Fruit fly (Drosophila melanogaster) whole organism, pupa: Measurements from ENCODE around the gene Sry-beta.
A peak's percentile ranks its signal among the peaks of the same experiment; 100 is the strongest.

Source experiments
- CG17806 ChIP-seq: fragments of 200-800 bp; sonication (Bioruptor generic); optimal IDR thresholded peaks from 2 replicates; lab custom pipeline; 2018; ENCODE audit warnings: missing biosample characterization, mild to moderate bottlenecking, missing genetic modification characterization, moderate library complexity
- D1 ChIP-seq: fragments of 200-800 bp; sonication (Bioruptor generic); optimal IDR thresholded peaks from 2 replicates; lab custom pipeline; 2018; ENCODE audit warnings: missing biosample characterization, mild to moderate bottlenecking, missing genetic modification characterization, moderate library complexity
- Pif1B ChIP-seq: fragments of 200-800 bp; sonication (Bioruptor generic); optimal IDR thresholded peaks from 3 replicates; lab custom pipeline; 2016; ENCODE audit warnings: missing biosample characterization, missing genetic modification characterization

- no peak for TF ChIP-seq Pif1B (GFP tag; lab: Kevin White, UChicago)
- no peak for TF ChIP-seq D1 (tag; lab: Kevin White, UChicago)
- TF ChIP-seq CG17806 (tag; lab: Kevin White, UChicago): peak; percentile 21
Observed at dm6 chr3R:30058057-30058868, 18.7 kb downstream of the Sry-beta start, which contains the start of gene sima.
